Worm (Caenorhabditis elegans) whole organism, young adult: ENCODE results near the gene C17H12.12.
A peak's percentile ranks its signal among the peaks of the same experiment; 100 is the strongest.

Experiments used
- B0035.1 ChIP-seq: sonication (generic microtip); optimal IDR thresholded peaks from 2 replicates; lab custom pipeline; 2016; ENCODE audit warnings: missing genetic modification characterization, mild to moderate bottlenecking, missing compliant biosample characterization, missing genotype, missing genetic modification reagents
- C06A6.2 ChIP-seq: fragments of 200-800 bp; sonication (Bioruptor generic); conservative IDR thresholded peaks from 2 replicates; pipeline ENCODE4 v1.3.6; 2022; ENCODE audit warnings: missing genetic modification characterization, missing compliant biosample characterization
- D2030.7 ChIP-seq: fragments of 200-800 bp; sonication (Bioruptor generic); IDR thresholded peaks from 2 replicates; pipeline ENCODE4 v1.3.6; 2022; ENCODE audit warnings: missing genetic modification reagents, missing genetic modification characterization, missing compliant biosample characterization
- F37B4.10 ChIP-seq: fragments of 200-800 bp; sonication (Bioruptor generic); IDR thresholded peaks from 2 replicates; pipeline ENCODE4 v1.3.6; 2022; ENCODE audit warnings: missing genetic modification characterization, missing compliant biosample characterization
- F49E8.2 ChIP-seq: sonication (generic microtip); optimal IDR thresholded peaks from 3 replicates; lab custom pipeline; 2017; ENCODE audit warnings: missing genetic modification characterization, mild to moderate bottlenecking, missing compliant biosample characterization, antibody characterized with exemption, moderate library complexity; ENCODE audit not compliant: insufficient read depth
- F57A8.1 ChIP-seq: fragments of 200-800 bp; sonication (Bioruptor generic); optimal IDR thresholded peaks from 2 replicates; lab custom pipeline; 2018; ENCODE audit warnings: mild to moderate bottlenecking, missing genetic modification characterization, moderate library complexity, missing compliant biosample characterization
- F57C9.4 ChIP-seq: sonication (generic microtip); optimal IDR thresholded peaks from 2 replicates; lab custom pipeline; 2017; ENCODE audit warnings: mild to moderate bottlenecking, missing genetic modification characterization, missing compliant biosample characterization
- K12H6.12 ChIP-seq: fragments of 200-800 bp; sonication (Bioruptor generic); optimal IDR thresholded peaks from 2 replicates; lab custom pipeline; 2018; ENCODE audit warnings: mild to moderate bottlenecking, missing genetic modification characterization, missing compliant biosample characterization
- T26A5.8 ChIP-seq: sonication (generic microtip); optimal IDR thresholded peaks from 2 replicates; lab custom pipeline; 2016; ENCODE audit warnings: missing genetic modification characterization, missing compliant biosample characterization
- akir-1 ChIP-seq: fragments of 200-800 bp; sonication (Bioruptor generic); optimal IDR thresholded peaks from 2 replicates; lab custom pipeline; 2018; ENCODE audit warnings: mild to moderate bottlenecking, missing genetic modification characterization, moderate library complexity, missing compliant biosample characterization
- attf-5 ChIP-seq: fragments of 200-800 bp; sonication (Bioruptor generic); optimal IDR thresholded peaks from 2 replicates; lab custom pipeline; 2018; ENCODE audit warnings: mild to moderate bottlenecking, missing genetic modification characterization, missing compliant biosample characterization
- cebp-2 ChIP-seq: fragments of 200-800 bp; sonication (Bioruptor generic); IDR thresholded peaks from 2 replicates; pipeline ENCODE4 v1.3.6; 2022; ENCODE audit warnings: missing genetic modification characterization, missing compliant biosample characterization
- ceh-79 ChIP-seq: sonication (generic microtip); optimal IDR thresholded peaks from 2 replicates; lab custom pipeline; 2017; ENCODE audit warnings: mild to moderate bottlenecking, missing genetic modification characterization, missing compliant biosample characterization
- ceh-91 ChIP-seq: fragments of 200-800 bp; sonication (Bioruptor generic); IDR thresholded peaks from 2 replicates; pipeline ENCODE4 v1.3.6; 2022; ENCODE audit warnings: missing genetic modification reagents, missing genetic modification characterization, missing compliant biosample characterization
- die-1 ChIP-seq: sonication (generic microtip); optimal IDR thresholded peaks from 2 replicates; lab custom pipeline; 2016; ENCODE audit warnings: missing genotype, mild to moderate bottlenecking, missing genetic modification characterization, missing compliant biosample characterization
- dpl-1 ChIP-seq: fragments of 150-350 bp; optimal IDR thresholded peaks from 2 replicates; lab custom pipeline; 2014; ENCODE audit warnings: missing biosample characterization, missing genetic modification reagents, missing genetic modification characterization
- egl-18 ChIP-seq: fragments of 200-800 bp; sonication (Bioruptor generic); IDR thresholded peaks from 2 replicates; pipeline ENCODE4 v1.3.6; 2022; ENCODE audit warnings: missing genetic modification reagents, missing genetic modification characterization, missing compliant biosample characterization
- egrh-3 ChIP-seq: fragments of 200-800 bp; sonication (Bioruptor generic); IDR thresholded peaks from 2 replicates; pipeline ENCODE4 v1.3.6; 2022; ENCODE audit warnings: missing genetic modification reagents, missing genetic modification characterization, missing compliant biosample characterization
- gei-17 ChIP-seq: fragments of 200-800 bp; sonication (Bioruptor generic); optimal IDR thresholded peaks from 2 replicates; lab custom pipeline; 2018; ENCODE audit warnings: mild to moderate bottlenecking, missing genetic modification characterization, missing compliant biosample characterization
- hlh-12 ChIP-seq: sonication (generic microtip); optimal IDR thresholded peaks from 2 replicates; lab custom pipeline; 2016; ENCODE audit warnings: missing genetic modification characterization, missing compliant biosample characterization
- hlh-26 ChIP-seq: fragments of 200-800 bp; sonication (Bioruptor generic); conservative IDR thresholded peaks from 2 replicates; pipeline ENCODE4 v1.3.6; 2022; ENCODE audit warnings: missing genetic modification reagents, missing genetic modification characterization, missing compliant biosample characterization
- hmg-1.2 ChIP-seq: fragments of 200-800 bp; sonication (Bioruptor generic); IDR thresholded peaks from 2 replicates; pipeline ENCODE4 v1.3.6; 2022; ENCODE audit warnings: missing genetic modification reagents, missing genetic modification characterization, missing compliant biosample characterization
- hrde-1 ChIP-seq: sonication (generic microtip); optimal IDR thresholded peaks from 2 replicates; lab custom pipeline; 2016; ENCODE audit warnings: missing genetic modification characterization, mild to moderate bottlenecking, missing compliant biosample characterization, moderate library complexity, missing genotype, missing genetic modification reagents, borderline replicate concordance
- lin-35 ChIP-seq, 3 experiments: fragments of 150-350 bp in 2 of 3; sonication (generic microtip) in 1 of 3; optimal IDR thresholded peaks; 2 replicates each; lab custom pipeline; 2014 to 2018; ENCODE audit warnings: missing biosample characterization in 3 of 3, missing genetic modification characterization in 3 of 3, missing genetic modification reagents in 3 of 3
- lir-1 ChIP-seq: fragments of 200-800 bp; sonication (Bioruptor generic); conservative IDR thresholded peaks from 2 replicates; pipeline ENCODE4 v1.3.6; 2022; ENCODE audit warnings: missing genetic modification reagents, missing genetic modification characterization, missing compliant biosample characterization
- madf-6 ChIP-seq: fragments of 200-800 bp; sonication (Bioruptor generic); IDR thresholded peaks from 2 replicates; pipeline ENCODE4 v1.3.6; 2022; ENCODE audit warnings: missing genetic modification reagents, missing genetic modification characterization, missing compliant biosample characterization
- mes-4 ChIP-seq: sonication (generic microtip); optimal IDR thresholded peaks from 2 replicates; lab custom pipeline; 2016; ENCODE audit warnings: missing genotype, missing genetic modification characterization, missing compliant biosample characterization
- nhr-120 ChIP-seq: fragments of 200-800 bp; sonication (Bioruptor generic); IDR thresholded peaks from 2 replicates; pipeline ENCODE4 v1.3.6; 2022; ENCODE audit warnings: missing genetic modification characterization, missing compliant biosample characterization
- nhr-27 ChIP-seq: fragments of 200-800 bp; sonication (Bioruptor generic); optimal IDR thresholded peaks from 2 replicates; lab custom pipeline; 2018; ENCODE audit warnings: mild to moderate bottlenecking, missing genetic modification characterization, moderate library complexity, missing compliant biosample characterization
- nhr-80 ChIP-seq: sonication (generic microtip); optimal IDR thresholded peaks from 2 replicates; lab custom pipeline; 2016; ENCODE audit warnings: missing genetic modification characterization, missing compliant biosample characterization
- pbrm-1 ChIP-seq: fragments of 200-800 bp; sonication (Bioruptor generic); IDR thresholded peaks from 2 replicates; pipeline ENCODE4 v1.3.6; 2022; ENCODE audit warnings: missing genetic modification reagents, missing genetic modification characterization, missing compliant biosample characterization
- snpc-1.3 ChIP-seq: sonication (generic microtip); optimal IDR thresholded peaks from 2 replicates; lab custom pipeline; 2017; ENCODE audit warnings: missing genetic modification characterization, mild to moderate bottlenecking, missing compliant biosample characterization, antibody characterized with exemption, moderate library complexity, missing genotype, missing genetic modification reagents; ENCODE audit not compliant: insufficient read depth
- snpc-4 ChIP-seq, 5 experiments: fragments of 150-350 bp in 1 of 5; sonication (generic microtip) in 4 of 5; optimal IDR thresholded peaks; 2 replicates each; lab custom pipeline; 2014 to 2018; ENCODE audit warnings: missing genetic modification characterization in 5 of 5, missing biosample characterization in 3 of 5, antibody characterized with exemption in 2 of 5, mild to moderate bottlenecking in 2 of 5, missing compliant biosample characterization in 2 of 5, missing genotype in 2 of 5, moderate library complexity in 2 of 5, missing genetic modification reagents in 1 of 5
- tbx-9 ChIP-seq: sonication (generic microtip); optimal IDR thresholded peaks from 2 replicates; lab custom pipeline; 2016; ENCODE audit warnings: borderline replicate concordance, missing genetic modification characterization, inconsistent platforms, missing compliant biosample characterization
- unc-130 ChIP-seq: sonication (generic microtip); optimal IDR thresholded peaks from 2 replicates; lab custom pipeline; 2016; ENCODE audit warnings: missing genetic modification reagents, missing genetic modification characterization, missing compliant biosample characterization
- zfh-2 ChIP-seq: fragments of 200-800 bp; sonication (Bioruptor generic); conservative IDR thresholded peaks from 2 replicates; pipeline ENCODE4 v1.3.6; 2022; ENCODE audit warnings: missing genetic modification reagents, missing genetic modification characterization, missing compliant biosample characterization
- zim-3 ChIP-seq: sonication (generic microtip); optimal IDR thresholded peaks from 2 replicates; lab custom pipeline; 2017; ENCODE audit warnings: mild to moderate bottlenecking, missing genetic modification characterization, moderate library complexity, missing compliant biosample characterization
- ztf-18 ChIP-seq: sonication (generic microtip); optimal IDR thresholded peaks from 2 replicates; lab custom pipeline; 2016; ENCODE audit warnings: missing genotype, mild to moderate bottlenecking, missing genetic modification characterization, missing compliant biosample characterization
- ztf-22 ChIP-seq: fragments of 200-800 bp; sonication (Bioruptor generic); optimal IDR thresholded peaks from 2 replicates; lab custom pipeline; 2018; ENCODE audit warnings: mild to moderate bottlenecking, missing genetic modification characterization, moderate library complexity, missing compliant biosample characterization
- ztf-25 ChIP-seq: fragments of 200-800 bp; sonication (Bioruptor generic); IDR thresholded peaks from 2 replicates; pipeline ENCODE4 v1.3.6; 2022; ENCODE audit warnings: missing genetic modification reagents, missing genetic modification characterization, missing compliant biosample characterization
- ztf-28 ChIP-seq: fragments of 200-800 bp; sonication (Bioruptor generic); IDR thresholded peaks from 2 replicates; pipeline ENCODE4 v1.3.6; 2022; ENCODE audit warnings: missing genetic modification reagents, missing genetic modification characterization, missing compliant biosample characterization
- ztf-3 ChIP-seq: fragments of 200-800 bp; sonication (Bioruptor generic); optimal IDR thresholded peaks from 2 replicates; lab custom pipeline; 2018; ENCODE audit warnings: mild to moderate bottlenecking, missing genetic modification characterization, missing compliant biosample characterization

The C17H12.12 gene

DNA sequence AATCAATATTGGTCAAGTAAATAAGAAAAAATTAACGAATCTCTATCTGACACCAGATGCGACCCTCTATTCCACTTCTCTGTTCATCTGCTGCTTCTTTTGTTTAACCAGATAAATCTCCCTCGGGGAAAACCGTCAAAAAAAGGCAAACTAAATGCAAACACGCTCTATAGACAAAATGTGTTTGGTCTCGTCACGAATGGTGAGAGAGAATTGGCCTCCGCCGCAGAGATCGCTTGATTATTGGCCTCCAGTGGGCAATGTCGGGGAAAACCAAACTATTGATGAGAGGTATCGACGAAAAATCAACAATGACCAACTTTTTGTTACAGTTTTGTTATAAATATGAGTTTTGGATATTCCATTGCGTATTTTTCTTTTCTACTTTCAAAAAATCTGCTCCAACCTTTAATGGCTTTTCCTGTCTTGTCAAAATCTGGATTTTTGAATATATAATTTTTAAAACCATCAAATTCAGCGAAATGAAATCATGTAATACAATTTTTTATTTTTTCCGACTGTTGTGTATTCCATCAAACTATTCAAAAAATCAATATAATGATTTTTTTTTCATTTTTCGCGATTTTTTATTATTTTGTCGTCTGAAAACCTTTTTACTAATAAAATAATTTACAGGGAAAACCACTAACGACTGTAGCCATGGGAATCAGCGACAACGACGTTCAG lies 5.1 kb upstream of the C17H12.12 start, which contains the start of the genes C17H12.2 and vha-8 (continued):
- peak; percentile 39 for TF ChIP-seq ztf-18 (tag; lab: Kevin White, UChicago)

DNA sequence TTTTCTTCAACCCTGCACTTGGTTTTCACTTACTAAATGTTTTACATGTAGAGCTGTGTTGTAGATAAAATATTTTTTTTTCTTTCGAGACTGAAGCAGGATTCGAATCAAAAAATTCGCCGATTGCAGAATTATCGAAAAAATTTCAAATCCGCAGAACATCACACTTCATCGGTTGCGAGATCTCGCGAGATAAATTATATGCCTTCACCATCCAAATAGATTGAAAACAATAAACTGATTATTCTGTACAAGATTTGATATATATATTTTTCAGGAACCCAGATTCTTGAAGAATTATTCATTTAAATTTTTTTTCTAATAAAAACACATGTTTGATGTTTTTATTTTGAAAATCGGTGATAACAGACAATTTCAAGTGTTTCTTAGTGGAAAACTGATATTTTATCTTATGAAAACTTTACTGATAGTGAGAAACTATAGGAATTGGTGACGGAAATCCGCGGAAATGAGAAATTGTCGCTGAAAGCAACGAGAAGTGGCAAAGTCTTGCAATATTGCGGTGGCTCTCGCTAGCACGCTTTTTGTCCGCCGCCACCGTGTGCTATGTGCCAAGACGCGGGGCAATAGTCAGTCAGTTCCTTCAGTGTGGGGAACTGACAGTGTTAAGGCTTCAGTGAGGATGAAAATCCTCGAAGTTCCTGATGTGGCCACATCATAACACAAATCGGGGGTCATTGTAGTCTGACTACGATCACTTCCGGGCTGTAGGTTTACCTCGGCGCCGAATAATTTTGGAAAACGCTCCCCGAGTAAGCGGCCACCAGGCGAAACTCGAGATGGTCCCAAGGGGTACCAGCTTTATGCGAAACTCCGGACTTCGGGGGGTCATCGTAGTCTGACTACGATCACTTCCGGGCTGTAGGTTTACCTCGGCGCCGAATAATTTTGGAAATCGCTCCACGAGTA lies 3.1 kb upstream of the C17H12.12 start:
- TF ChIP-seq akir-1 (GFP tag; lab: Kevin White, UChicago): no peak
- no peak for TF ChIP-seq gei-17
- no peak for TF ChIP-seq T26A5.8 (tag; lab: Kevin White, UChicago)
- no peak for TF ChIP-seq attf-5 (GFP tag; lab: Kevin White, UChicago)
- no peak for TF ChIP-seq dpl-1 (GFP tag; lab: Kevin White, UChicago)
- no peak for TF ChIP-seq nhr-27
- TF ChIP-seq ceh-91: no peak
- no peak for TF ChIP-seq egrh-3
- peak; percentile 50 for TF ChIP-seq ceh-79 (tag; lab: Kevin White, UChicago)
- TF ChIP-seq zfh-2: peak; percentile 85; the same call in 1 of the 2 replicates
- no peak for TF ChIP-seq F37B4.10 (GFP tag; lab: Robert Waterston, UW)
- TF ChIP-seq snpc-1.3 (tag; lab: Kevin White, UChicago): no peak
- TF ChIP-seq tbx-9: no peak
- no peak for TF ChIP-seq zim-3 (tag; lab: Kevin White, UChicago)
- no peak for TF ChIP-seq C06A6.2
- no peak for TF ChIP-seq hlh-12
- TF ChIP-seq F57C9.4 (tag; lab: Kevin White, UChicago): no peak
- no peak for TF ChIP-seq lir-1
- TF ChIP-seq unc-130 (GFP tag; lab: Kevin White, UChicago): no peak
- TF ChIP-seq ztf-25 (GFP tag; lab: Robert Waterston, UW): no peak
- peak; percentile 45 for TF ChIP-seq madf-6
- no peak for TF ChIP-seq die-1
- TF ChIP-seq pbrm-1 (GFP tag; lab: Robert Waterston, UW): 0 out of 2 replicates have a peak, but pooled peaks have one; percentile 46
- no peak for TF ChIP-seq egl-18 (GFP tag; lab: Robert Waterston, UW)
- TF ChIP-seq K12H6.12: no peak
- no peak for TF ChIP-seq ztf-3 (GFP tag; lab: Kevin White, UChicago)
- TF ChIP-seq mes-4 (tag; lab: Kevin White, UChicago): no peak
- no peak for TF ChIP-seq ztf-28 (GFP tag; lab: Robert Waterston, UW)
- no peak for TF ChIP-seq nhr-120 (GFP tag; lab: Robert Waterston, UW)
- peak; percentile 7 for TF ChIP-seq ztf-22 (GFP tag; lab: Kevin White, UChicago)
- TF ChIP-seq hrde-1 (tag; lab: Kevin White, UChicago): no peak
- TF ChIP-seq lin-35 (GFP tag; optimal IDR thresholded peaks at IDR 0.05; lab: Kevin White, UChicago): peak in 1 of 3 experiments; percentile 42
- TF ChIP-seq hmg-1.2 (GFP tag; lab: Robert Waterston, UW): peak; percentile 64
- no peak for TF ChIP-seq ztf-18 (tag; lab: Kevin White, UChicago)
- TF ChIP-seq cebp-2 (GFP tag; lab: Robert Waterston, UW): peak; percentile 53; the same call in 1 of the 2 replicates
- TF ChIP-seq F57A8.1 (GFP tag; lab: Kevin White, UChicago): no peak
- no peak for TF ChIP-seq hlh-26 (GFP tag; lab: Robert Waterston, UW)
- TF ChIP-seq nhr-80 (tag; lab: Kevin White, UChicago): no peak
- TF ChIP-seq B0035.1 (tag; lab: Kevin White, UChicago): peak; percentile 44
- peak; percentile 84 for TF ChIP-seq snpc-4 (GFP tag; optimal IDR thresholded peaks at IDR 0.05; lab: Kevin White, UChicago)
- TF ChIP-seq snpc-4 (tag; optimal IDR thresholded peaks at IDR 0.05; lab: Kevin White, UChicago): peak; percentile 88 to 96 (median 94)
- peak; percentile 76 for TF ChIP-seq F49E8.2 (tag; lab: Kevin White, UChicago)
- TF ChIP-seq D2030.7 (GFP tag; lab: Robert Waterston, UW): no peak
